Worm (Caenorhabditis elegans) whole organism, L1 larva: ENCODE measurements around the gene W09G12.6.
"Not testable (repeated sequence)": the region's sequence is repeated elsewhere in the genome, so short reads cannot be mapped to it uniquely, and the experiment has no call there.

Experiments used
- C34B4.2 ChIP-seq: sonication (generic microtip); optimal IDR thresholded peaks from 2 replicates; lab custom pipeline; 2017; ENCODE audit warnings: mild to moderate bottlenecking, missing genetic modification characterization, missing compliant biosample characterization
- efl-1 ChIP-seq, 4 experiments: fragments of 150-350 bp; optimal IDR thresholded peaks in 3 of 4; peaks in 1 of 4; 1 replicate in 1 of 4; 2 replicates in 3 of 4; lab custom pipeline; 2014; ENCODE audit warnings: missing biosample characterization in 2 of 4, missing genetic modification characterization in 2 of 4, missing genetic modification reagents in 2 of 4
- lin-35 ChIP-seq, 2 experiments: fragments of 150-350 bp; optimal IDR thresholded peaks; 2 replicates each; lab custom pipeline; 2014; ENCODE audit warnings: missing biosample characterization in 2 of 2, missing genetic modification characterization in 2 of 2, missing genetic modification reagents in 2 of 2
- mep-1 ChIP-seq: fragments of 150-350 bp; optimal IDR thresholded peaks from 2 replicates; lab custom pipeline; 2014; ENCODE audit warnings: missing biosample characterization, missing genetic modification characterization
- unc-86 ChIP-seq: sonication (generic microtip); optimal IDR thresholded peaks from 2 replicates; lab custom pipeline; 2016; ENCODE audit warnings: missing genetic modification characterization, missing compliant biosample characterization

DNA sequence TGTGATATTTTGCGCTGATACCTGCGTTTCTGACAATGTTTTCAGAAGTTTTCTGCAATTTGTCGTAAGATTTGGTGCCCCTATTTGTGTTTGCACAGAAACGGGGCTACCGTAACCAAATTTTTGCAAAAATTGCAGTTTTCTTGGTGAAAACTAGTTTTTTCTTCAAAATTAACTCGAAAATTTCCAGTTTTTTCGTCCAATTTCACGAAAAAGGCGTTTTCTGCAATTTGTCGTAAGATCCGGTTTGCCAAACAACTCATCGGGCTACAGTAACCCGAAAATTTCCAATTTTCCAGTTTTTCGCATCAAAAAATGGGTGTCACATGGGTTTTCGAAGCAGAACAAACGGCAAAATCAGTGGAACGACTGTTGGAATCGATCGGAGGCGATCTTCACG is 44.2 kb upstream of the W09G12.6 start, which contains the start of gene mdt-20:
- TF ChIP-seq efl-1 (optimal IDR thresholded peaks at IDR 0.05; lab: Kevin White, UChicago); efl-1 (GFP tag; optimal IDR thresholded peaks at IDR 0.05 in 1 of 2; lab: Kevin White, UChicago); lin-35 (GFP tag; optimal IDR thresholded peaks at IDR 0.05; lab: Kevin White, UChicago); mep-1 (tag; lab: Kevin White, UChicago); C34B4.2 (tag; lab: Kevin White, UChicago); unc-86: not testable (repeated sequence)
